Worm (Caenorhabditis elegans) whole organism, L4 larva: Measurements from ENCODE around the gene Y41G9A.6.

ENCODE experiments used
- F44E2.7 ChIP-seq: fragments of 200-800 bp; sonication (Bioruptor generic); IDR thresholded peaks from 2 replicates; pipeline ENCODE4 v2.1.2; 2022; ENCODE audit warnings: missing genetic modification characterization, missing compliant biosample characterization
- F49E8.2 ChIP-seq: sonication (generic microtip); optimal IDR thresholded peaks from 2 replicates; lab custom pipeline; 2016; ENCODE audit warnings: missing compliant biosample characterization, mild to moderate bottlenecking, missing genetic modification characterization, borderline replicate concordance
- R02D3.7 ChIP-seq: fragments of 150-350 bp; sonication (generic microtip); optimal IDR thresholded peaks from 3 replicates; lab custom pipeline; 2014; ENCODE audit warnings: missing biosample characterization, missing genetic modification characterization
- T26A8.4 ChIP-seq: fragments of 200-800 bp; sonication (Bioruptor generic); IDR thresholded peaks from 2 replicates; pipeline ENCODE4 v1.3.6; 2022; ENCODE audit warnings: missing genetic modification characterization, missing compliant biosample characterization
- Y48G9A.11 ChIP-seq: fragments of 200-800 bp; sonication (Bioruptor generic); IDR thresholded peaks from 2 replicates; pipeline ENCODE4 v1.3.6; 2022; ENCODE audit warnings: missing genetic modification reagents, missing genetic modification characterization, missing compliant biosample characterization
- Y5F2A.4 ChIP-seq: fragments of 200-800 bp; sonication (Bioruptor generic); optimal IDR thresholded peaks from 2 replicates; lab custom pipeline; 2018; ENCODE audit warnings: mild to moderate bottlenecking, missing genetic modification characterization, missing compliant biosample characterization
- aha-1 ChIP-seq: fragments of 150-350 bp; peaks from one replicate; lab custom pipeline; 2014; ENCODE audit warnings: missing biosample characterization, missing genetic modification characterization
- ama-1 ChIP-seq: fragments of 150-350 bp; optimal IDR thresholded peaks from 2 replicates; lab custom pipeline; 2014; ENCODE audit warnings: inconsistent platforms, mixed read lengths
- ceh-32 ChIP-seq: sonication (generic microtip); optimal IDR thresholded peaks from 2 replicates; lab custom pipeline; 2016; ENCODE audit warnings: mild to moderate bottlenecking, missing genetic modification characterization, missing compliant biosample characterization; ENCODE audit not compliant: poor library complexity
- ceh-82 ChIP-seq: sonication (generic microtip); optimal IDR thresholded peaks from 2 replicates; lab custom pipeline; 2017; ENCODE audit warnings: missing biosample characterization, missing genetic modification characterization
- ctbp-1 ChIP-seq: fragments of 200-800 bp; sonication (Bioruptor generic); IDR thresholded peaks from 2 replicates; pipeline ENCODE4 v1.3.6; 2022; ENCODE audit warnings: missing genetic modification reagents, missing genetic modification characterization, missing compliant biosample characterization
- daf-16 ChIP-seq, 3 experiments: sonication (generic microtip); optimal IDR thresholded peaks; 2 replicates each; lab custom pipeline; 2016 to 2017; ENCODE audit warnings: missing genetic modification characterization in 3 of 3, missing genetic modification reagents in 3 of 3, mild to moderate bottlenecking in 2 of 3, missing compliant biosample characterization in 2 of 3, missing biosample characterization in 1 of 3, moderate library complexity in 1 of 3
- dmd-6 ChIP-seq: fragments of 200-800 bp; sonication (Bioruptor generic); IDR thresholded peaks from 2 replicates; pipeline ENCODE4 v1.3.6; 2022; ENCODE audit warnings: missing genetic modification reagents, missing genetic modification characterization, missing compliant biosample characterization
- dmd-8 ChIP-seq: fragments of 200-800 bp; sonication (Bioruptor generic); IDR thresholded peaks from 2 replicates; pipeline ENCODE4 v1.3.6; 2022; ENCODE audit warnings: missing genetic modification characterization, missing compliant biosample characterization
- dve-1 ChIP-seq: sonication (generic microtip); optimal IDR thresholded peaks from 2 replicates; lab custom pipeline; 2017; ENCODE audit warnings: antibody characterized with exemption, mild to moderate bottlenecking, missing genetic modification characterization, missing compliant biosample characterization; ENCODE audit not compliant: insufficient read depth
- egl-27 ChIP-seq: sonication (generic microtip); optimal IDR thresholded peaks from 3 replicates; lab custom pipeline; 2017; ENCODE audit warnings: missing biosample characterization, missing genetic modification reagents, missing genetic modification characterization
- fkh-10 ChIP-seq: fragments of 150-350 bp; optimal IDR thresholded peaks from 2 replicates; lab custom pipeline; 2014; ENCODE audit warnings: missing biosample characterization, missing genetic modification reagents, missing genetic modification characterization
- hlh-11 ChIP-seq: fragments of 200-800 bp; sonication (Bioruptor generic); optimal IDR thresholded peaks from 2 replicates; lab custom pipeline; 2018; ENCODE audit warnings: mild to moderate bottlenecking, missing genetic modification characterization, missing compliant biosample characterization
- hlh-30 ChIP-seq: sonication (generic microtip); optimal IDR thresholded peaks from 2 replicates; lab custom pipeline; 2017; ENCODE audit warnings: antibody characterized with exemption, mild to moderate bottlenecking, missing genetic modification characterization, missing compliant biosample characterization; ENCODE audit not compliant: insufficient read depth
- hmg-1.1 ChIP-seq: fragments of 200-800 bp; sonication (Bioruptor generic); IDR thresholded peaks from 2 replicates; pipeline ENCODE4 v1.3.6; 2022; ENCODE audit warnings: missing genetic modification reagents, missing genetic modification characterization, missing compliant biosample characterization
- lim-7 ChIP-seq: fragments of 200-800 bp; sonication (Bioruptor generic); IDR thresholded peaks from 2 replicates; pipeline ENCODE4 v1.3.6; 2022; ENCODE audit warnings: missing genetic modification characterization, missing compliant biosample characterization
- lin-38 ChIP-seq: fragments of 200-800 bp; sonication (Bioruptor generic); IDR thresholded peaks from 2 replicates; pipeline ENCODE4 v1.3.6; 2022; ENCODE audit warnings: missing genetic modification reagents, missing genetic modification characterization, missing compliant biosample characterization
- lsy-2 ChIP-seq, 2 experiments: fragments of 150-350 bp in 1 of 2; sonication (generic microtip) in 1 of 2; optimal IDR thresholded peaks; 2 replicates each; lab custom pipeline; 2014 to 2017; ENCODE audit warnings: missing biosample characterization in 2 of 2, missing genetic modification characterization in 2 of 2
- mdt-29 ChIP-seq: fragments of 200-800 bp; sonication (Bioruptor generic); IDR thresholded peaks from 2 replicates; pipeline ENCODE4 v1.3.6; 2022; ENCODE audit warnings: missing genetic modification reagents, missing genetic modification characterization, missing compliant biosample characterization
- mxl-3 ChIP-seq: fragments of 200-800 bp; sonication (Bioruptor generic); optimal IDR thresholded peaks from 2 replicates; lab custom pipeline; 2018; ENCODE audit warnings: mild to moderate bottlenecking, missing genetic modification characterization, missing compliant biosample characterization
- nhr-102 ChIP-seq: sonication (generic microtip); optimal IDR thresholded peaks from 2 replicates; lab custom pipeline; 2016; ENCODE audit warnings: mild to moderate bottlenecking, missing genetic modification characterization, moderate library complexity, missing compliant biosample characterization
- nhr-76 ChIP-seq: fragments of 150-350 bp; optimal IDR thresholded peaks from 2 replicates; lab custom pipeline; 2014; ENCODE audit warnings: missing biosample characterization, missing genetic modification characterization
- nhr-77 ChIP-seq: fragments of 150-350 bp; optimal IDR thresholded peaks from 2 replicates; lab custom pipeline; 2014; ENCODE audit warnings: missing biosample characterization, missing genetic modification characterization
- pha-4 ChIP-seq, 2 experiments: fragments of 150-350 bp in 1 of 2; fragments of 200-800 bp in 1 of 2; sonication (Bioruptor generic) in 1 of 2; IDR thresholded peaks in 1 of 2; optimal IDR thresholded peaks in 1 of 2; 2 replicates each; pipeline versions ENCODE4 v1.3.6 to Lab custom; 2014 to 2022; ENCODE audit warnings: missing genetic modification characterization in 2 of 2, missing genetic modification reagents in 2 of 2, missing biosample characterization in 1 of 2, missing compliant biosample characterization in 1 of 2
- pqm-1 ChIP-seq: sonication (generic microtip); optimal IDR thresholded peaks from 2 replicates; lab custom pipeline; 2017; ENCODE audit warnings: missing biosample characterization, missing genetic modification characterization
- rbr-2 ChIP-seq: sonication (generic microtip); optimal IDR thresholded peaks from 2 replicates; lab custom pipeline; 2016; ENCODE audit warnings: missing genotype, missing genetic modification characterization, missing compliant biosample characterization
- set-16 ChIP-seq: fragments of 200-800 bp; sonication (Bioruptor generic); IDR thresholded peaks from 2 replicates; pipeline ENCODE4 v1.3.6; 2022; ENCODE audit warnings: missing genetic modification reagents, missing genetic modification characterization, missing compliant biosample characterization
- snpc-1.2 ChIP-seq: fragments of 200-800 bp; sonication (Bioruptor generic); IDR thresholded peaks from 2 replicates; pipeline ENCODE4 v1.3.6; 2022; ENCODE audit warnings: missing genetic modification reagents, missing genetic modification characterization, missing compliant biosample characterization
- snpc-4 ChIP-seq: fragments of 150-350 bp; optimal IDR thresholded peaks from 2 replicates; lab custom pipeline; 2014; ENCODE audit warnings: missing biosample characterization, missing genetic modification characterization
- tag-97 ChIP-seq: fragments of 200-800 bp; sonication (Bioruptor generic); IDR thresholded peaks from 2 replicates; pipeline ENCODE4 v1.3.6; 2022; ENCODE audit warnings: missing genetic modification characterization, missing compliant biosample characterization
- tra-1 ChIP-seq: fragments of 200-800 bp; sonication (Bioruptor generic); IDR thresholded peaks from 2 replicates; pipeline ENCODE4 v1.3.6; 2022; ENCODE audit warnings: missing genetic modification reagents, missing genetic modification characterization, missing compliant biosample characterization
- unc-62 ChIP-seq, 3 experiments: fragments of 150-350 bp in 1 of 3; sonication (generic microtip); optimal IDR thresholded peaks in 2 of 3; peaks in 1 of 3; 1 replicate in 1 of 3; 2 replicates in 2 of 3; lab custom pipeline; 2014 to 2017; ENCODE audit warnings: missing biosample characterization in 3 of 3, missing genetic modification characterization in 3 of 3, missing genetic modification reagents in 3 of 3, missing genotype in 1 of 3
- vab-7 ChIP-seq: fragments of 200-800 bp; sonication (Bioruptor generic); IDR thresholded peaks from 2 replicates; pipeline ENCODE4 v1.3.6; 2022; ENCODE audit warnings: missing genetic modification reagents, missing genetic modification characterization, missing compliant biosample characterization
- zip-2 ChIP-seq: fragments of 150-350 bp; optimal IDR thresholded peaks from 2 replicates; lab custom pipeline; 2014; ENCODE audit warnings: missing biosample characterization, missing genetic modification characterization

The Y41G9A.6 gene

ce11 chrX:3049233-3049632, 45.6 kb upstream of the Y41G9A.6 start (continued):
- TF ChIP-seq T26A8.4 (GFP tag; lab: Robert Waterston, UW) (no peak), lin-38 (GFP tag; lab: Robert Waterston, UW) (no peak), F44E2.7 (GFP tag; lab: Robert Waterston, UW) (no peak), fkh-10 (GFP tag; lab: Kevin White, UChicago) (peak; percentile 77), lsy-2 (tag; optimal IDR thresholded peaks at IDR 0.05; lab: Kevin White, UChicago) (peak in 1 of 2 experiments; percentile 50), hmg-1.1 (GFP tag; lab: Robert Waterston, UW) (peak; percentile 88), Y48G9A.11 (GFP tag; lab: Robert Waterston, UW) (no peak), Y5F2A.4 (GFP tag; lab: Kevin White, UChicago) (no peak), nhr-77 (tag; lab: Kevin White, UChicago) (no peak), nhr-76 (tag; lab: Kevin White, UChicago) (no peak), lim-7 (GFP tag; lab: Robert Waterston, UW) (no peak), ceh-82 (tag; lab: Kevin White, UChicago) (no peak), snpc-4 (tag; lab: Kevin White, UChicago) (no peak), zip-2 (tag; lab: Kevin White, UChicago) (no peak), rbr-2 (tag; lab: Kevin White, UChicago) (peak; percentile 61), dmd-8 (GFP tag; lab: Robert Waterston, UW) (no peak), nhr-102 (tag; lab: Kevin White, UChicago) (peak; percentile 25), dve-1 (peak; percentile 49)
- TF ChIP-seq, all 104 proteins: peak for 23

- TF ChIP-seq snpc-4 (tag; lab: Kevin White, UChicago) (no peak), aha-1 (tag; lab: Kevin White, UChicago) (peak; percentile 9)
Observed at ce11 chrX:3048696-3049095, 45.1 kb upstream of the Y41G9A.6 start.

- no peak for TF ChIP-seq zip-2 (tag; lab: Kevin White, UChicago)
- TF ChIP-seq R02D3.7 (tag; lab: Kevin White, UChicago) = no peak
- TF ChIP-seq dmd-6 = peak; percentile 40; the same call in 1 of the 2 replicates
- no peak for TF ChIP-seq ceh-32 (tag; lab: Kevin White, UChicago)
- no peak for TF ChIP-seq daf-16 (GFP tag; optimal IDR thresholded peaks at IDR 0.05; lab: Kevin White, UChicago)
- TF ChIP-seq daf-16 (tag; optimal IDR thresholded peaks at IDR 0.05; lab: Kevin White, UChicago) = peak; percentile 4
- TF ChIP-seq F49E8.2 (tag; lab: Kevin White, UChicago) = no peak
- peak; percentile 25 for TF ChIP-seq aha-1 (tag; lab: Kevin White, UChicago)
- peak; percentile 28 for TF ChIP-seq pqm-1
- no peak for TF ChIP-seq snpc-1.2 (GFP tag; lab: Robert Waterston, UW)
- TF ChIP-seq tag-97 (GFP tag; lab: Robert Waterston, UW) = no peak
- no peak for TF ChIP-seq rbr-2 (tag; lab: Kevin White, UChicago)
Observed at ce11 chrX:3047224-3047623, 43.6 kb upstream of the Y41G9A.6 start.

DNA sequence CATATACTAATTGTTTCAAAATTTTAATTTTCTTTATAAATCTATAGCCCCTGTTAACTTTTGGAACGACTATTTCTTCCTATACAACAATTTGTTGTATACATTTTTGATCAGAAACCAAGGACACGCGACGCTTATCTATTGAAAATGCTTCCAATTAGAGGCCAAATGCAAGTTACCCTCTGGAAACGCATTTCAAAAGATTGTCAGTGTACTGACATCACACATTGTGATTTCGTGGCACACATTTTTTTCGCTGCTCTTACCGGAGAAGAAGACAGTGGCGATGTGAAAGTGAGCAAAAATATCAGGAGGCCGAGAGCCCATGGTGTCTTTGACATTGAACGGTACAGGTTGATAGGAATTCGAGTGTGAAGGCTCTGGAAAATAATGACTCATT, 41.9 kb upstream of the Y41G9A.6 start, which contains the start of gene cnnm-3:
Gene cnnm-3, minus strand, starts transcription at position 382 of the 400 bp plus-strand sequence.
- TF ChIP-seq hlh-11 (tag; lab: Kevin White, UChicago) = peak; percentile 19
- peak; percentile 74 for TF ChIP-seq dmd-6
- TF ChIP-seq pha-4 (GFP tag; IDR thresholded peaks at IDR 0.05; lab: Robert Waterston, UW) = no peak
- TF ChIP-seq pha-4 (tag; optimal IDR thresholded peaks at IDR 0.05; lab: Kevin White, UChicago) = no peak
- TF ChIP-seq tra-1 (GFP tag; lab: Robert Waterston, UW) = 0 out of 2 replicates have a peak, but pooled peaks have one; percentile 5

ce11 chrX:3040609-3041008, 37.0 kb upstream of the Y41G9A.6 start:
- TF ChIP-seq ctbp-1 (GFP tag; lab: Robert Waterston, UW) (0 out of 2 replicates have a peak, but pooled peaks have one; percentile 36), hlh-30 (tag; lab: Kevin White, UChicago) (peak; percentile 22), unc-62 (GFP tag; optimal IDR thresholded peaks at IDR 0.05 in 1 of 2; lab: Kevin White, UChicago) (peak in 1 of 2 experiments; percentile 14), unc-62 (tag; optimal IDR thresholded peaks at IDR 0.05; lab: Kevin White, UChicago) (no peak), hmg-1.1 (GFP tag; lab: Robert Waterston, UW) (0 out of 2 replicates have a peak, but pooled peaks have one; percentile 40), mdt-29 (GFP tag; lab: Robert Waterston, UW) (no peak), set-16 (GFP tag; lab: Robert Waterston, UW) (peak; percentile 83), hlh-11 (tag; lab: Kevin White, UChicago) (peak; percentile 8), ama-1 (lab: Kevin White, UChicago) (no peak), aha-1 (tag; lab: Kevin White, UChicago) (peak; percentile 69), egl-27 (tag; lab: Kevin White, UChicago) (no peak), vab-7 (no peak), mxl-3 (GFP tag; lab: Kevin White, UChicago) (peak; percentile 28)
- TF ChIP-seq, all 104 proteins: peak for 8
